Fruit fly (Drosophila melanogaster) ovary, adult (tissue): ENCODE measurements around the gene Fer1HCH.
A peak's percentile ranks its signal among the peaks of the same experiment; 100 is the strongest.

Experiments
- CG17801 ChIP-seq: fragments of 200-800 bp; optimal IDR thresholded peaks from 2 replicates; lab custom pipeline; 2019; ENCODE audit warnings: missing biosample characterization, mild to moderate bottlenecking, missing genetic modification characterization, moderate library complexity; ENCODE audit not compliant: partially characterized antibody

Fer1HCH gene

DNA sequence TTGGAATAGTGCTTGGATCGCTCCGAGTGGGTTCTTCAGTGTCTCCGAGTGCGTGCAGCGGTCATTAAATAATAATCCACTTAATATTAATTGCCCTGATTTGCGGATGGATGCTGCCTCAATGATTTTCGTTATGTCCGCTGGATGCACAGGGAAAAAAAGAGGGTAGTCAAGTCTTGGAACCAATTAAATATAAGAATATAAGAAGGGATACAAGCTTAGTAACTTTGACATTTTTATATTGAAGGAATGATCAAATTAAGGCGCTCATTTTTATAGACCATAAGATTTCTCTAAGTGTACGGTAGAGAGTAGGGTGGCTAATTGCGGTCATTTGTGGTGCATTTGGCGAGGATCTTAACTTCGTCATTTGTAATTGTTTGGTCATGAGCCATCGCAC, 4.0 kb upstream of the Fer1HCH start:
- TF ChIP-seq CG17801: no peak

DNA sequence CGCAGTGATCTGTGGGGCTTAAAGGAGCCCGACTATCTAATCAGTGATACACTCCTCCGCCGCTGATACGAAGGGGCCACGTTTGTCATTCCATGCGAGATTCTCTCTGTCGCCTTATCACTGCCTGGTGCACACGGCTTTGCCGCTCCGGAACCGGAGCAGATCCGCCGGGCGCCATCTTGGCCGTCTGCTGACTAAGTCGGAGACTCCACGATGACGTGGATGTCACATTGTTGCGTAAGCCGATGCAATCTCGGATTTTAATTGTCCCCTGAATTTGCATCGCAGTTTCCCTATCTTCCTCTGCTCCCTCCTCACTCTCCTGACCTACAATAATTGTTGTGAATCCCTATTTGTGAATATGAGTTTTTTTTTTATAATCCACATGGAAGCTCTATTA, 3.1 kb upstream of the Fer1HCH start:
- TF ChIP-seq CG17801: no peak

DNA sequence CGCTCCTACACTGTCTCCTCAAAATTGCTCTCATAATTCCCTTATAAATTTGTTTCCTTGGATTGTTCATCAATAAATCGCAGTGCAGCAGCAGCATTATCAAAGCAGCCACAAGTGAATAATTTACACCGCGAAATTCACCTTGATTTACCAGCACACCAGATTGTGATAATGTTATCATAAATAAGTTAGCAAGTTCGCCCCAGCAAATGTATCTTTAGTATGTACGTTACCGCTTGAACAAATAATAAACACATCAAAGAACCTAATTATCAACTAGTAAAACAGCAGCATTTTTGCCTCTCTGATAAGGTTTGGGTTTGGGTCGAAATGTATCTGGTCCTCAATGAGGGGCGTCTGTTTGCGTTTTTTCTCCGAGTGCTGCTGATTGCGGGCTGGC, 2.3 kb upstream of the Fer1HCH start:
- no peak for TF ChIP-seq CG17801

DNA sequence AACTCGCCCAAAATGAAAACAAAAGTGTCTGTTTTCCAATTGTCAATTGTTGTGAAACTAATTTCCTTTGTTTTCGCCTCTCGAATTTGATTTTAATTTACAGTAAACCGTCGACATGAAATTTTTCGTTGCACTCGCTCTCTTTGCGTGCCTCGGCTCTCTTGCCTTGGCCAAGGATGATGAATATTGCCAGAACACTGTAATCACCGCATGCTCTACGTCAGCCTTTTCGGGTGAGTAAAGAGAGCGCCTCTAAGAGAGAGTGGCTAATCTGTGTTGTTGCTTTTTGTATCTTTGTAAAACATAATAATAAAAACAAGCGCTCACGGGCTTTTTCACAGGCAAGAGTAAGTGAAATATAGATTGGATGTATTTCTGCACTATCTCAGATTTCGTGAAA, 1.1 kb upstream of the Fer1HCH start:
- no peak for TF ChIP-seq CG17801

DNA sequence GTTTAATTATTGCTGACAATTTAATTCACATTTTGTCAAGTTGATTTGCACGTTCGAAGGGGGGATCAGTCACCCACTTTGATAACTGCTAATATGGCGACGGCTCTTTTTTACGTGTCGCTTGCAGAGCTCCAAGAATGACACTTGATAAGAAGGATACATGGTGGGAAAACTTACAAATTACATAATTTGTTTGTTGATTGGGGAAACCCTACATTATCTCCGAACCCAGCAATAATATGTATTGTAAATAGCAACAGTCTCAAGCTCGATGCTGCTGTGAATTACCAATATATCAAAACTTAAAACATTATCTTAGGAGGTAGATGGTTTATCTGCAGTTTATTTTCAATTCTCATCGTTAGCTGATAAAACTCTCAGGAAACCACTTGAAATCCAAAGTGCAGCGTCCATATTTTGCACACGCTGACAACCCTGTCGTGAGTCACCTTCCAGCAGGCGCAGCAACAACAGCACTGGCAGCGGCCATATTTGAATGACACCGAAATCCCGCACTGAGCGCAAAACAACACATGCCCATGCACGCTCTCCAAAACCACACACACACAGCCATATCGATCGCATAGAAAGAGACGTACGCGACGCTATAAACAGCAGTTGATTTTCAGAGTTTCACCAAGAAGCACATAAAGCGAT, 365 bp upstream of the Fer1HCH start:
- peak; percentile 25 for TF ChIP-seq CG17801

DNA sequence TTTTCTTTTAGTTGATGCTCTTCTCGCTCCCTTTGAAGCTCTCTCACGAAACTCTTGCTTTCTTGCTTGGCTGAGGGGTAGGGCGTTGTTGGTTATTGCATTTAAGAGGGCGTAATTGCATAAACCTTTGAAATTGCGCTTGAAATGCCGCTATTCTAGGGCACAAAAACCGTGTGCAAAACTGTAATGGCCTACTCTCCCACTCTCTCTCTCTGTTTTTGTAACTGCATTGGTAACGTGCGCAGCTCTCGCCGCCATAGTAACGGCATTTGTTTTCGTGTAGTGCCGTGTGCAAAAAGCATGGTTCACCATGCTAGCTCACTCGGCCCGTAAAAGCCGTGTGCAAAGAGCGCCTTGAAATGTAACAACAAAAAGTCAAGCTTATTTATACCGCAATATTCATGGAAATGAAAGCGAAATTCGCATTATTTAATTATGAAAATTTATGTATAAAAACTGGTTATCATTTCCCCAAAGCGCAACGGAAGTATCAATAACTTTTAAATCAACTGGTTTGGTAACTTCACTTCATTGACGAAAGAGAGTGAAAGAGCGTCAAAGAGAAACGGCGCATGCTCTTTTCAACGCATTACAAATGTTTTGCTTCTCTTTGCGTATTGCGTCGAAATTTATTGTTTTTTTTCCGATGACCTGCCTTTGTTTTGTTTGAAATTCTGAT, 1.1 kb downstream of the Fer1HCH start:
- TF ChIP-seq CG17801: peak; percentile 52

DNA sequence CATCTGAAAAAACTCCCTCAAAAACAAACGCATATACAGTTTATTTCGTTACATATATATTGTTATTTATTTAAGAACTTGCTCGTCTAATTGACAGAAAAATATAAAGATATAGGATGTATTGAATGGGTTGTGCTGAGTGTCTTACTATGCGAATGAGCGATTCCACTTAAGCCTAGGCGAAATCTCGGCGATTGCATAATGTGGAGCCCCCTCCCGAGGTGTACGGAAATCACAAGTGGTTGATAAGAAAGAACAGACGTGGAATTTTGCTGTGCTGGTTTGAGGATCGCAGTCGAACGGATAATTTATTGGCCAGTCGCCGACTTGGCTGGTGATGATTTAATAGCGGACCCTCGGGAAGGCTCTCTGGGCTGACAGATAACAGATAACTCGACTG, 2.4 kb downstream of the Fer1HCH start:
- TF ChIP-seq CG17801: no peak

DNA sequence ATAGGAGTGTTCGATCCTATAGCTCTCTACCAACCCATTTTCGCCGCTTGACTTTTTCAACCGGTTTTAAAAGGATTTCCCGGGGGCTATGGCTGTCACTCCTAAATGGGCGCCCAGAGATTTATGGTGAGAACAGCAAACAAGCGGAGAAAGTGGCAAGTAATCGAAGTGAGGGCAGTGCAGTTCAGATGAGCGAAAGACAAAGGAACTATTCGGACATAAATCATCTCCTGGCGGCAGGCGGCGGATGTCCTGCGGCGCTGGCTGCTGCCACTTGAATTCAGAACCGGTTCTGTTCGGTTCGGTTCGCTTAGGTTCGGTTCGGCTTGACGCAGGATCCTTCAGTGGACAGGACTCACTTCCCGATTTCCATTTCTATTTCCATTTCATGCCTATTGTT, 4.8 kb downstream of the Fer1HCH start:
- no peak for TF ChIP-seq CG17801

DNA sequence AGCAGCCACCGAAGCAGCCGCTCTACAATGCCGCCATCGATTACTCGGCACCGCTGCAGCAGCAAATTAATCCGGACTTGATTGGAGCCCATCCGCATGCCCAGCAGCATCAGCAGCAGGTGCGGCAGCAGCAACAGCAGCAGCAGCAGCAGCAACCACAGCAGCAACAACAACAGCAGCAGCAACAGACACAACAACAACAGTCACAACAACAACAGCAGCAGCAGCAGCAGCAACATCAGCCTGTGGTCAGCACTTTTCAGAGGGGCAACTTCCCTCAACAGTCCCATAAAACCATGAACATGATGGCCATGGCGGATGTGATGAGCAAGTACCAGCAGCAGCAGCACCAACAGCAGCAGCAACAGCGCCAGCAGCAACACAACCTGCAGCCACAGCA, 27.3 kb downstream of the Fer1HCH start:
- TF ChIP-seq CG17801: no peak

DNA sequence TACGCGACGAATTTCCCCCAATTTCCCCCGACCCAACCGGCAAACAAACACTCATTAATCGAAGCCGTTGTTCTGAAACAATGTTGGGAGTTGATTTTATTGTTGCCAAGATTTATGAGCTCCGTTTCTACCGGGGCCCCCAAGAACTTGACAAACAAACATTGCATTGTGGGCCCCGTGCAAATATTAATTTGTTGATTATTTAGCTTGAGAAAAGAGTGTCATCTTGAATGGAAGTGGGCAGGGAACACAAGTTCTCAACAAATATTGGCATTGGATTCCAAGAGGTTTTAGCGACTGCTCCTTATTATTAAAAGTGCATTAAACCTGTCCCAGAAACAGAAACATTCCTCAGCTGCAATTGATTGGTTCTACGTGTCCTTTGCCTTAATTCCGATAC, 30.9 kb downstream of the Fer1HCH start:
- TF ChIP-seq CG17801: no peak

DNA sequence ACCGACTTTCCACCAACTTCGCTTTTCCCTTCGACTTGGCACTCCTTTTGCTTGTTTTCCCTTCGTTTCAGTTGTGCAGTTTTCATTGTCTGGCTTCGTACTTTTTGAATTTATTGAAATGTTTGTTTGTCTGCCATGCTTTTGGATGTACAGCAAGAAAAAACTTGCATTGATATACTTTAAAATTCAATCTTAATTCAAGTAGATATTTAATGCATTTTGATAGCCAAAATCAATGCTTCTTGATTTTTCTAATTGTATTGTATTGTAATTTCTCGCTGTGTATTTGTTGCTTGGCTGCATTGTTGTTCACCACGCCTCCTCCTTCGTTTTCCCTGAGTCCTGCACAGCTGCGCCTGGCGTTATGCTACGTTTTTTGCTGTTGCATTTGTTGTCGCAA, 33.2 kb downstream of the Fer1HCH start:
- no peak for TF ChIP-seq CG17801

DNA sequence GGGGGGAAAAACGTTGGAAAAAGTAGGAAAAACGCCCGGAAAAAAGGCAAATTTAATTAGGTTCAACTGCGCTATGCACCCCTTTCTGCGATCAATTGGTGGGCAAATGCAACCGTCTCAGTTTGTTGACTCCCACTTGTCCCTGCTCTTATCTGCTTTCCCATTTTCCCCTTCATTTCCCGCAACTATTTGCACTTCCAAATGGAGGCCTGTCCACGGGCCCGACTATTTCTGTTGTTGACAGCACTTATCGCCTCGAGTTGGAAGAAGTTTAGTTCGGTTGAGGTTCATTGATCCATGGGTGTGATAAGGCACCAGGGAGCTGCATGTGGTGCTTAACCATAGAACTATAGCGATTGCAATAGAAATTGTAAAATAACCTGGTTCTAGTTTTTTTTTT, 35.3 kb downstream of the Fer1HCH start:
- no peak for TF ChIP-seq CG17801

DNA sequence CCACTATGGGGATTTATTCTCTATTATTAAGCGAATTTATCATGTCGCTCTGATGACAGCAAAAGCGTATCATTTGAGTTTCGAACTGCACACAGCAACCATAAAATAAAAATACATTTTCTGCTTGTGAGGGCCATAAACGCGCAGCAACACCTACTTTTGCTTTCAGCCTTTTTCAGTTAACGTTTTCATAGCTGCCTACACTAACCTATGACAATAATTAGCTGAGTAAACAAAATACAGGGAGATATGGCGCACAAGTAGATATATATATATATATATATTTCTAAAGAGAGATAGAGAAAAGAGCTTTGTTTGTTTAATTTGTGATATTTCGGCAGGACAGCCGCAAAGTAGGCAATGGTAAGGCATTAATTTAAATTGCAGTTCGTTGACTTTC, 42.5 kb downstream of the Fer1HCH start:
- no peak for TF ChIP-seq CG17801

DNA sequence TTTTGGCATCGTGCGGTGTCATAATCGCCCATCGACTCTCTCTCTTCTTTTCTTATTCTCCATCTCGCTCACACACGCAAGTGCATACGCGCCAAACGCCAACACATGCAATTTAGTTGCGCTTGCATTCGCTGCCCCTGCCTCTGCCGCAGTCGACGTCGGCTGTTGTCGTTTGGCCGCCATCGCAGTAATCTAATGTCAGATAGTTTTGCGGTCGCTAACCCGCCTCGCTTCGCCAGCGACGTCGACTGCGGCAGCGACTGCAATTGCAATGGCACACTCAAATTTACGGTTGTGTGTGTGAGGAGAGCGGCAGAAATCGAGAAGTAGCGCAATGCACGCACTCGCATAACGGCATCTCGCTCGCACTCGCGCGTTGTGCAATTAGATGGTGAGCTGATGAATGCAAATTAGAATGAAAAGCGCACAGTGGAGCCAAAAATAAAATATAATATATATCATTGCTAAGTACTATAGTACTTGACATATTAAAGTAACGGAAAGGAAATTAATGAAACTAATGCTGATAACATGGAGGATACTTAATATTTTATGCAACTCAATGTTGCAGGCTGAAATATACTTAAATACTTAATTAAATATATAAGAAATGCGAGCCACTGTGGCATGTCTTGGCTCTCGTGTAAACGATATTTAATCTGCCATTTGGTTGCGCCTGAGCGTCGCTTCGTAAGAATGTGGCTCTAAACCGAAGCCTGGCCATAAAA, 43.6 kb downstream of the Fer1HCH start:
- no peak for TF ChIP-seq CG17801

DNA sequence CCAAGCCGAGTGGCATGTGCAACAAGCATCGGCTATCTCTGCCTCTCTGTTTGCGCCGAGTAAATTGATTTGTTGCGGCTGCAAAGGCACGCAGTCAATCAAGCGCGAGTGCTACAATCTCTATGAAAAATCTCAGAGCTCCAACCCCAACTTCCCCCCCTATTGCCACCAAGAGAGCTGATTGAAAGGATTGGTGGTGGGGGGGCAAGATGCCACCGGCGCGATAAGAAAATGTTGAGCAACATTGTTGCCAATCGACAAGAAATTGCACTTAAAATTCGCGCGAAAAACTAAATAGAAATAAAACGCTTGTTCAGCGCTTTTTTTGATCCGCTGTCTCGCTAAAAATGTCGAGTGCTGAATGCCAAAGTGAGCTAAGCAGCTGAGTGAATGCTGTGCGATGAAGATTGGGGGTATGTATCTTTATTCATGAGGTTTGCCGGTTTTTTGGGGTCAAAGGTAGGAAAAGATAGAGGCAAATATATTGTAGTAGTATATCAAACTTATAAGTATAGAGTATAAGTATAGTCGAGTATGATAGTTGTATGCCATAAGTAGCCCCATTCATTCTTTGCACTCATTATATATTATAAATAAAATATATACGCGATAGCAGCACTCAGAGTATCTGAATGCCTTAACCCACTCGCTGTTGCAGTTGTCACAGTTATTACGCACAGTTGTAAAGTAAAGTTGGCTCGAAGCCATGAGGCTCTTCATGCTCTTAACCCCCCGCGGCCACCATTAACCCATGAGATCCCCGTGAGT, 44.3 kb downstream of the Fer1HCH start:
- TF ChIP-seq CG17801: no peak

DNA sequence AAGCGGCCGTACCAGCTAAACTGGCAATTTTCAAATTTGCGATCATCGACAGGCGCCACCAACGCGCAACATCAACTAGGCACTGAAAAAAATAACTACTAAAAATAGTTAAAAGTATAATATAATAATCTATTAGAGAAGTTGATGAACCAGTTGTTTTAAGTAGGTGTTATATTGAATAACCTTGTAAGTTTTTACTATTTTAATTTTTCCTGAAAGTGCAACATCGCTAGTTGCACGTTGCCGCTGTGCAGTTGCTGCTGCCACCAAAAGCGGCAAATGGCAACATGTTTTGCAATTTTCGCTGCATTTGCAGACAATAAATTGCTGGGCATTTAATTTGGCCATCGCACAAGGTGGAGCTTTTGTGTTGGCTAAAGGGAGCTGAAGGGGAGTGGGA, 44.9 kb downstream of the Fer1HCH start:
- no peak for TF ChIP-seq CG17801

DNA sequence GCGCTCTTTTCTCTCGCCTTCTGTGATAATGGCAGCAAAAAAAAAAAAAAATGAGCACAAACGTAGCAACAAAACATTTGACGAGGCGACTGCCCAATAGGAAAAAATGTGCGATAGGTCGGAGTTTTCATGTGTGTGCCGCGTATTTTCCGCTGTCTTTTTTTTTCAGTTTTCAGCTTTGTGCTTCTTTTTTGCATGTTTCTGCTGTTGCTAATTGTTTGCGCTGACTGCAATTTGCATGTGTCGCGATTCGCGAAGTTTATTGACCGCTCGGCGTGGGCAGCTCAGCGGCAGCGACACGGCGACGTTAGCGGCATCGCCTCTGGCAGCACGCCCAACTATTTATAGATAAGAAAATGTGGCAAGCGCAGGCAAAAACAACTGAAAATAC, 49.3 kb downstream of the Fer1HCH start:
- TF ChIP-seq CG17801: no peak
